Fruit fly (Drosophila melanogaster): ENCODE measurements around the gene CG17681.

Gene CG17681

dm6 chr2L:18186695-18187094, 33.8 kb downstream of the CG17681 start (continued):
- TF ChIP-seq Oaz (GFP tag; IDR thresholded peaks at IDR 0.05): no peak
- TF ChIP-seq gcm (GFP tag; optimal IDR thresholded peaks at IDR 0.05): no peak
- no peak for TF ChIP-seq CG8388 (GFP tag; optimal IDR thresholded peaks at IDR 0.05)
- TF ChIP-seq CG4820 (GFP tag; optimal IDR thresholded peaks at IDR 0.05): peak; percentile 8
- peak; percentile 21 for TF ChIP-seq CG4424 (GFP tag; optimal IDR thresholded peaks at IDR 0.05)
- TF ChIP-seq CG1529 (GFP tag; optimal IDR thresholded peaks at IDR 0.05): no peak
- no peak for TF ChIP-seq Dref (GFP tag; IDR thresholded peaks at IDR 0.05)
- TF ChIP-seq CG10654 (GFP tag; optimal IDR thresholded peaks at IDR 0.05): no peak
- no peak for TF ChIP-seq Hr3 (GFP tag; optimal IDR thresholded peaks at IDR 0.05)
- TF ChIP-seq CG3726 (GFP tag; IDR thresholded peaks at IDR 0.05): no peak
- peak; percentile 33 for TF ChIP-seq Hmr (GFP tag; optimal IDR thresholded peaks at IDR 0.05)
- TF ChIP-seq kah (GFP tag; optimal IDR thresholded peaks at IDR 0.05): no peak
- TF ChIP-seq az2 (GFP tag; optimal IDR thresholded peaks at IDR 0.05): no peak
- no peak for TF ChIP-seq CG18011 (GFP tag; optimal IDR thresholded peaks at IDR 0.05)
- no peak for TF ChIP-seq Sry-β (GFP tag; optimal IDR thresholded peaks at IDR 0.05)
- no peak for TF ChIP-seq ash1 (GFP tag; optimal IDR thresholded peaks at IDR 0.05)
- TF ChIP-seq CG15011 (GFP tag; optimal IDR thresholded peaks at IDR 0.05): no peak
- TF ChIP-seq CG13624 (GFP tag; optimal IDR thresholded peaks at IDR 0.05): no peak
- no peak for TF ChIP-seq Mad (GFP tag; optimal IDR thresholded peaks at IDR 0.05)
- TF ChIP-seq CG31388 (GFP tag; optimal IDR thresholded peaks at IDR 0.05): no peak
- TF ChIP-seq CG9876 (GFP tag; optimal IDR thresholded peaks at IDR 0.05): no peak
- no peak for TF ChIP-seq CG14014 (GFP tag; IDR thresholded peaks at IDR 0.05)
- TF ChIP-seq Atf3 (GFP tag; optimal IDR thresholded peaks at IDR 0.05): no peak
- no peak for TF ChIP-seq ham (GFP tag; IDR thresholded peaks at IDR 0.05)
- TF ChIP-seq CG17568 (GFP tag; optimal IDR thresholded peaks at IDR 0.05): no peak
- TF ChIP-seq emc (GFP tag; optimal IDR thresholded peaks at IDR 0.05): no peak
- TF ChIP-seq Ravus (GFP tag; IDR thresholded peaks at IDR 0.05): no peak
- TF ChIP-seq CG8290 (GFP tag; optimal IDR thresholded peaks at IDR 0.05): no peak
- peak in 1 of 2 experiments; percentile 39 for TF ChIP-seq CG8290 (tag; optimal IDR thresholded peaks at IDR 0.05)
- TF ChIP-seq Atf6 (GFP tag; IDR thresholded peaks at IDR 0.05): no peak
- TF ChIP-seq unc-4 (GFP tag; IDR thresholded peaks at IDR 0.05; ENCODE audit: partially characterized antibody): no peak
- TF ChIP-seq CG15601 (tag; optimal IDR thresholded peaks at IDR 0.05): no peak
- no peak for TF ChIP-seq YL-1 (GFP tag; optimal IDR thresholded peaks at IDR 0.05)
- no peak for TF ChIP-seq psq (GFP tag; optimal IDR thresholded peaks at IDR 0.05)
- TF ChIP-seq Gsc (GFP tag; IDR thresholded peaks at IDR 0.05): no peak
- TF ChIP-seq MBD-R2 (GFP tag; IDR thresholded peaks at IDR 0.05): no peak
- no peak for TF ChIP-seq Hr39 (optimal IDR thresholded peaks at IDR 0.05)
- TF ChIP-seq D19A (tag; optimal IDR thresholded peaks at IDR 0.05): no peak
- TF ChIP-seq gro (GFP tag; optimal IDR thresholded peaks at IDR 0.05): no peak
- no peak for TF ChIP-seq ewg (GFP tag; optimal IDR thresholded peaks at IDR 0.05)
- TF ChIP-seq nom (GFP tag; optimal IDR thresholded peaks at IDR 0.05): no peak
- TF ChIP-seq nerfin-1 (tag; optimal IDR thresholded peaks at IDR 0.05): no peak
- no peak for TF ChIP-seq Med (GFP tag)
- TF ChIP-seq dysf (GFP tag; IDR thresholded peaks at IDR 0.05): 0 out of 3 replicates have a peak, but pooled peaks have one; percentile 36
- no peak for TF ChIP-seq Opbp (GFP tag; IDR thresholded peaks at IDR 0.05; ENCODE audit: partially characterized antibody)
- TF ChIP-seq CG11093 (GFP tag; IDR thresholded peaks at IDR 0.05): 0 out of 3 replicates have a peak, but pooled peaks have one; percentile 18
- TF ChIP-seq bsh (GFP tag; optimal IDR thresholded peaks at IDR 0.05): no peak
- peak; percentile 32; the same call in 1 of the 2 replicates for TF ChIP-seq slbo (GFP tag; IDR thresholded peaks at IDR 0.05)
- TF ChIP-seq CG14965 (GFP tag; optimal IDR thresholded peaks at IDR 0.05; ENCODE audit: borderline replicate concordance): no peak
- no peak for TF ChIP-seq CG17612 (GFP tag; IDR thresholded peaks at IDR 0.05)
- TF ChIP-seq Deaf1 (tag; optimal IDR thresholded peaks at IDR 0.05): no peak
- peak; percentile 9 for TF ChIP-seq Xbp1 (GFP tag; optimal IDR thresholded peaks at IDR 0.05)
- no peak for TF ChIP-seq chn (GFP tag; optimal IDR thresholded peaks at IDR 0.05)

Data from whole organism, embryonic.